Fruit fly (Drosophila melanogaster): ENCODE measurements around the gene mAChR-B.

Gene mAChR-B

dm6 chr3R:8058984-8059383 lies at the start of gene mAChR-B:
Gene mAChR-B, plus strand, starts transcription at chr3R:8059284.
- TF ChIP-seq h (GFP tag; optimal IDR thresholded peaks at IDR 0.05) (no peak), CG32264 (GFP tag; optimal IDR thresholded peaks at IDR 0.05) (no peak), rgr (GFP tag; optimal IDR thresholded peaks at IDR 0.05) (no peak), Rel (GFP tag; optimal IDR thresholded peaks at IDR 0.05) (no peak), Rel (tag; optimal IDR thresholded peaks at IDR 0.05) (no peak)

dm6 chr3R:8013121-8014009 lies 45.7 kb upstream of the mAChR-B start, which contains the start of the genes CG10435 and Pbp95:
Gene CG10435, minus strand, starts transcription at chr3R:8013201.
Gene Pbp95, plus strand, starts transcription at chr3R:8013791.
- no peak for TF ChIP-seq CrebA (GFP tag; optimal IDR thresholded peaks at IDR 0.05; ENCODE audit: borderline replicate concordance)
- TF ChIP-seq Dif (GFP tag; optimal IDR thresholded peaks at IDR 0.05; ENCODE audit: partially characterized antibody), result peak; percentile 7
- no peak for TF ChIP-seq sage (GFP tag; optimal IDR thresholded peaks at IDR 0.05)
- TF ChIP-seq psq (GFP tag; optimal IDR thresholded peaks at IDR 0.05), result peak; percentile 39
- peak; percentile 38 for TF ChIP-seq HLH106 (tag; optimal IDR thresholded peaks at IDR 0.05)
- peak; percentile 55 for TF ChIP-seq jim (GFP tag; optimal IDR thresholded peaks at IDR 0.05)
- no peak for TF ChIP-seq Hr78 (GFP tag; optimal IDR thresholded peaks at IDR 0.05)
- peak; percentile 81 for TF ChIP-seq woc (GFP tag; optimal IDR thresholded peaks at IDR 0.05)
- peak; percentile 28 for TF ChIP-seq OdsH (GFP tag; optimal IDR thresholded peaks at IDR 0.05)
- peak; percentile 86 for TF ChIP-seq Hr83 (GFP tag; optimal IDR thresholded peaks at IDR 0.05; ENCODE audit: poor library complexity, severe bottlenecking)
- peak in 1 of 2 experiments; percentile 72 for TF ChIP-seq foxo (GFP tag; optimal IDR thresholded peaks at IDR 0.05)
- TF ChIP-seq h (GFP tag; optimal IDR thresholded peaks at IDR 0.05), result peak; percentile 62
- TF ChIP-seq ey (GFP tag; optimal IDR thresholded peaks at IDR 0.05), result peak; percentile 52
- TF ChIP-seq Dfd (GFP tag; optimal IDR thresholded peaks at IDR 0.05), result no peak
- TF ChIP-seq Vsx2 (GFP tag; optimal IDR thresholded peaks at IDR 0.05; ENCODE audit: partially characterized antibody), result peak; percentile 93
- TF ChIP-seq dsf (GFP tag; optimal IDR thresholded peaks at IDR 0.05; ENCODE audit: borderline replicate concordance), result peak; percentile 19
- peak; percentile 80 for TF ChIP-seq Hnf4 (GFP tag; optimal IDR thresholded peaks at IDR 0.05)
- TF ChIP-seq Myc (optimal IDR thresholded peaks at IDR 0.05), result peak; percentile 67

dm6 chr3R:8026515-8026914 lies 32.6 kb upstream of the mAChR-B start:
- TF ChIP-seq OdsH (GFP tag; optimal IDR thresholded peaks at IDR 0.05) (no peak), CG9705 (GFP tag; optimal IDR thresholded peaks at IDR 0.05) (no peak), foxo (GFP tag; optimal IDR thresholded peaks at IDR 0.05) (no peak), sv (GFP tag; optimal IDR thresholded peaks at IDR 0.05) (no peak), Hr83 (GFP tag; optimal IDR thresholded peaks at IDR 0.05; ENCODE audit: poor library complexity, severe bottlenecking) (no peak)

dm6 chr3R:8027203-8027688 lies 31.8 kb upstream of the mAChR-B start:
- TF ChIP-seq Myc (optimal IDR thresholded peaks at IDR 0.05) (no peak), CG32264 (GFP tag; optimal IDR thresholded peaks at IDR 0.05) (no peak), Abd-B (GFP tag; optimal IDR thresholded peaks at IDR 0.05) (no peak), pan (optimal IDR thresholded peaks at IDR 0.05) (no peak), ey (GFP tag; optimal IDR thresholded peaks at IDR 0.05) (peak; percentile 53), Hnf4 (GFP tag; optimal IDR thresholded peaks at IDR 0.05) (no peak), OdsH (GFP tag; optimal IDR thresholded peaks at IDR 0.05) (peak; percentile 81), sage (GFP tag; optimal IDR thresholded peaks at IDR 0.05) (peak; percentile 67), foxo (GFP tag; optimal IDR thresholded peaks at IDR 0.05) (peak in 1 of 2 experiments; percentile 76), Rel (GFP tag; optimal IDR thresholded peaks at IDR 0.05) (peak; percentile 22), Rel (tag; optimal IDR thresholded peaks at IDR 0.05) (peak; percentile 51), Hr78 (GFP tag; optimal IDR thresholded peaks at IDR 0.05) (no peak), Dfd (GFP tag; optimal IDR thresholded peaks at IDR 0.05) (no peak), CG9705 (GFP tag; optimal IDR thresholded peaks at IDR 0.05) (no peak), dmrt93B (GFP tag; optimal IDR thresholded peaks at IDR 0.05) (peak; percentile 65), psq (GFP tag; optimal IDR thresholded peaks at IDR 0.05) (peak; percentile 85), sv (GFP tag; optimal IDR thresholded peaks at IDR 0.05) (peak; percentile 12), brk (GFP tag; optimal IDR thresholded peaks at IDR 0.05) (no peak), Hr83 (GFP tag; optimal IDR thresholded peaks at IDR 0.05; ENCODE audit: poor library complexity, severe bottlenecking) (no peak), Vsx2 (GFP tag; optimal IDR thresholded peaks at IDR 0.05; ENCODE audit: partially characterized antibody) (no peak), tai (GFP tag; optimal IDR thresholded peaks at IDR 0.05) (no peak), woc (GFP tag; optimal IDR thresholded peaks at IDR 0.05) (peak; percentile 75), rgr (GFP tag; optimal IDR thresholded peaks at IDR 0.05) (peak; percentile 84), fru (GFP tag; optimal IDR thresholded peaks at IDR 0.05) (no peak), Dif (GFP tag; optimal IDR thresholded peaks at IDR 0.05; ENCODE audit: partially characterized antibody) (peak; percentile 55), h (GFP tag; optimal IDR thresholded peaks at IDR 0.05) (peak; percentile 18), Jra (GFP tag; optimal IDR thresholded peaks at IDR 0.05) (no peak), N (GFP tag; optimal IDR thresholded peaks at IDR 0.05) (no peak), CrebA (GFP tag; optimal IDR thresholded peaks at IDR 0.05; ENCODE audit: borderline replicate concordance) (no peak), Mio (GFP tag; optimal IDR thresholded peaks at IDR 0.05) (no peak), dl (GFP tag; optimal IDR thresholded peaks at IDR 0.05; ENCODE audit: insufficient read depth in 1 of 2, partially characterized antibody in 2 of 2) (peak; percentile 17 to 28), jim (GFP tag; optimal IDR thresholded peaks at IDR 0.05) (no peak), usp (GFP tag; optimal IDR thresholded peaks at IDR 0.05) (no peak), lola (GFP tag; optimal IDR thresholded peaks at IDR 0.05) (no peak), br (GFP tag; optimal IDR thresholded peaks at IDR 0.05) (peak; percentile 62), HLH106 (tag; optimal IDR thresholded peaks at IDR 0.05) (peak; percentile 82), GATAd (GFP tag; optimal IDR thresholded peaks at IDR 0.05) (no peak)

Data from whole organism, wandering third instar larva.